Worm (Caenorhabditis elegans) whole organism, L3 larva: ENCODE measurements around the gene F44A6.3.

ENCODE experiments used
- R02D3.7 ChIP-seq: fragments of 150-350 bp; optimal IDR thresholded peaks from 2 replicates; lab custom pipeline; 2014; ENCODE audit warnings: missing biosample characterization, missing genetic modification characterization
- ZK546.5 ChIP-seq: sonication (generic microtip); optimal IDR thresholded peaks from 2 replicates; lab custom pipeline; 2017; ENCODE audit warnings: missing biosample characterization, missing genetic modification characterization
- aly-2 ChIP-seq: fragments of 150-350 bp; optimal IDR thresholded peaks from 2 replicates; lab custom pipeline; 2014; ENCODE audit warnings: missing biosample characterization, missing genetic modification characterization
- ceh-16 ChIP-seq: sonication (generic microtip); optimal IDR thresholded peaks from 2 replicates; lab custom pipeline; 2017; ENCODE audit warnings: missing biosample characterization, missing genetic modification characterization
- ceh-28 ChIP-seq: fragments of 150-350 bp; optimal IDR thresholded peaks from 2 replicates; lab custom pipeline; 2014; ENCODE audit warnings: missing biosample characterization, missing genetic modification reagents, missing genetic modification characterization
- ceh-9 ChIP-seq: sonication (generic microtip); optimal IDR thresholded peaks from 2 replicates; lab custom pipeline; 2018; ENCODE audit warnings: missing biosample characterization, missing genetic modification characterization
- egl-27 ChIP-seq: sonication (generic microtip); optimal IDR thresholded peaks from 4 replicates; lab custom pipeline; 2017; ENCODE audit warnings: missing biosample characterization, missing genetic modification reagents, missing genetic modification characterization
- egl-5 ChIP-seq: fragments of 150-350 bp; optimal IDR thresholded peaks from 2 replicates; lab custom pipeline; 2017; ENCODE audit warnings: missing biosample characterization, missing genetic modification reagents, missing genetic modification characterization, inconsistent platforms
- elt-1 ChIP-seq: fragments of 150-350 bp; optimal IDR thresholded peaks from 2 replicates; lab custom pipeline; 2014; ENCODE audit warnings: missing biosample characterization, missing genetic modification characterization
- elt-2 ChIP-seq: sonication (generic microtip); optimal IDR thresholded peaks from 2 replicates; lab custom pipeline; 2016; ENCODE audit warnings: missing genetic modification reagents, mild to moderate bottlenecking, missing genetic modification characterization, missing compliant biosample characterization
- eor-1 ChIP-seq, 2 experiments: fragments of 150-350 bp; optimal IDR thresholded peaks; 2 replicates each; lab custom pipeline; 2014 to 2018; ENCODE audit warnings: missing biosample characterization in 2 of 2, missing genetic modification characterization in 2 of 2
- fkh-10 ChIP-seq: sonication (generic microtip); optimal IDR thresholded peaks from 2 replicates; lab custom pipeline; 2017; ENCODE audit warnings: missing biosample characterization, missing genetic modification reagents, missing genetic modification characterization
- fos-1 ChIP-seq: fragments of 150-350 bp; optimal IDR thresholded peaks from 2 replicates; lab custom pipeline; 2014; ENCODE audit warnings: missing biosample characterization, missing genetic modification characterization
- hmg-11 ChIP-seq: sonication (generic microtip); optimal IDR thresholded peaks from 2 replicates; lab custom pipeline; 2016; ENCODE audit warnings: missing genetic modification characterization, missing compliant biosample characterization
- jun-1 ChIP-seq: fragments of 150-350 bp; optimal IDR thresholded peaks from 2 replicates; lab custom pipeline; 2014; ENCODE audit warnings: missing biosample characterization, missing genetic modification reagents, missing genetic modification characterization
- lin-15B ChIP-seq: fragments of 150-350 bp; optimal IDR thresholded peaks from 2 replicates; lab custom pipeline; 2014; ENCODE audit warnings: missing biosample characterization, missing genetic modification characterization
- lin-39 ChIP-seq: fragments of 150-350 bp; optimal IDR thresholded peaks from 2 replicates; lab custom pipeline; 2018; ENCODE audit warnings: missing biosample characterization, missing genetic modification reagents, missing genetic modification characterization
- lsy-12 ChIP-seq: sonication (generic microtip); optimal IDR thresholded peaks from 2 replicates; lab custom pipeline; 2016; ENCODE audit warnings: mild to moderate bottlenecking, missing genetic modification characterization, missing compliant biosample characterization
- mdl-1 ChIP-seq: fragments of 150-350 bp; optimal IDR thresholded peaks from 2 replicates; lab custom pipeline; 2014; ENCODE audit warnings: missing biosample characterization, missing genetic modification characterization
- mml-1 ChIP-seq: fragments of 150-350 bp; sonication (generic microtip); optimal IDR thresholded peaks from 3 replicates; lab custom pipeline; 2014; ENCODE audit warnings: missing biosample characterization, missing genetic modification characterization
- nfya-1 ChIP-seq: sonication (generic microtip); optimal IDR thresholded peaks from 2 replicates; lab custom pipeline; 2017; ENCODE audit warnings: missing genetic modification characterization, mild to moderate bottlenecking, missing compliant biosample characterization, antibody characterized with exemption, moderate library complexity; ENCODE audit not compliant: insufficient read depth
- nhr-11 ChIP-seq: fragments of 150-350 bp; optimal IDR thresholded peaks from 2 replicates; lab custom pipeline; 2014; ENCODE audit warnings: missing biosample characterization, missing genetic modification characterization
- nhr-12 ChIP-seq: fragments of 150-350 bp; optimal IDR thresholded peaks from 2 replicates; lab custom pipeline; 2014; ENCODE audit warnings: missing biosample characterization, missing genetic modification characterization
- nhr-23 ChIP-seq: fragments of 150-350 bp; optimal IDR thresholded peaks from 2 replicates; lab custom pipeline; 2014; ENCODE audit warnings: missing biosample characterization, missing genetic modification reagents, missing genetic modification characterization
- nhr-25 ChIP-seq: sonication (generic microtip); optimal IDR thresholded peaks from 2 replicates; lab custom pipeline; 2017; ENCODE audit warnings: missing biosample characterization, missing genetic modification characterization
- nhr-28 ChIP-seq: fragments of 150-350 bp; optimal IDR thresholded peaks from 2 replicates; lab custom pipeline; 2014; ENCODE audit warnings: missing biosample characterization, missing genetic modification characterization
- nhr-43 ChIP-seq: sonication (generic microtip); optimal IDR thresholded peaks from 2 replicates; lab custom pipeline; 2016; ENCODE audit warnings: mild to moderate bottlenecking, missing genetic modification characterization, missing compliant biosample characterization; ENCODE audit not compliant: poor library complexity, severe bottlenecking
- nhr-76 ChIP-seq: fragments of 150-350 bp; sonication (generic microtip); optimal IDR thresholded peaks from 5 replicates; lab custom pipeline; 2014; ENCODE audit warnings: missing biosample characterization, missing genetic modification characterization
- nhr-77 ChIP-seq: fragments of 150-350 bp; optimal IDR thresholded peaks from 2 replicates; lab custom pipeline; 2014; ENCODE audit warnings: missing biosample characterization, missing genetic modification characterization
- pha-4 ChIP-seq: fragments of 150-350 bp; optimal IDR thresholded peaks from 2 replicates; lab custom pipeline; 2014; ENCODE audit warnings: missing biosample characterization, missing genetic modification reagents, missing genetic modification characterization
- pqm-1 ChIP-seq: fragments of 150-350 bp; optimal IDR thresholded peaks from 2 replicates; lab custom pipeline; 2017; ENCODE audit warnings: missing biosample characterization, missing genetic modification characterization, inconsistent platforms
- sea-2 ChIP-seq: fragments of 150-350 bp; sonication (generic microtip); optimal IDR thresholded peaks from 4 replicates; lab custom pipeline; 2014; ENCODE audit warnings: missing biosample characterization, missing genetic modification reagents, missing genetic modification characterization
- skn-1 ChIP-seq: fragments of 150-350 bp; optimal IDR thresholded peaks from 2 replicates; lab custom pipeline; 2014; ENCODE audit warnings: missing biosample characterization, missing genetic modification characterization
- snpc-4 ChIP-seq: fragments of 150-350 bp; optimal IDR thresholded peaks from 2 replicates; lab custom pipeline; 2014; ENCODE audit warnings: missing biosample characterization, missing genetic modification characterization
- tbx-2 ChIP-seq: sonication (generic microtip); optimal IDR thresholded peaks from 2 replicates; lab custom pipeline; 2016; ENCODE audit warnings: mild to moderate bottlenecking, missing genetic modification characterization, missing compliant biosample characterization
- unc-39 ChIP-seq: sonication (generic microtip); optimal IDR thresholded peaks from 4 replicates; lab custom pipeline; 2017; ENCODE audit warnings: missing biosample characterization, missing genetic modification characterization
- unc-62 ChIP-seq: fragments of 150-350 bp; sonication (generic microtip); optimal IDR thresholded peaks from 4 replicates; lab custom pipeline; 2014; ENCODE audit warnings: missing biosample characterization, missing genetic modification reagents, missing genetic modification characterization
- ztf-4 ChIP-seq: fragments of 150-350 bp; optimal IDR thresholded peaks from 2 replicates; lab custom pipeline; 2014; ENCODE audit warnings: missing biosample characterization, missing genetic modification characterization

F44A6.3 gene

DNA sequence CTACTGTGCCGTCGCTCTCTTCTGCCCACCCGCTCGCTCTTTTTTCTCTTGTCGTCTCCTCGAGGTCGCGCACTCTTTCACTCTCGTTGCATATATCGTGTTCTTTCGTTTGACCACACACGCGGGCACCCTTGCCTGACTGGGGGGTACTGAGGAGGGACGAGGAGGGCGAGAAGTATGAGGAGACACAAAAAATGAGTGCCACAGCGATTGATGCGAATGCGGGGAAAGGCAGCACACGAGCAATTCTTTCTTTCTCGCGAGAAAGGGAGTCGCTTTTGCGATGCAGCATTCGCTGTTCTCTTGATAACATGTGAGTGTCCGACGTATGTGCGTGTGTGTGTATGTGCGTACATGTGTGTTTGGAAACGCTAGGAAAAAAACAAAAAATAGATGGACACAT lies 24.1 kb upstream of the F44A6.3 start:
- TF ChIP-seq mdl-1 (tag; lab: Kevin White, UChicago) (peak; percentile 87), pha-4 (tag; lab: Kevin White, UChicago) (peak; percentile 74), unc-39 (no peak), nhr-23 (tag; lab: Kevin White, UChicago) (no peak), hmg-11 (tag; lab: Kevin White, UChicago) (peak; percentile 94), ZK546.5 (tag; lab: Kevin White, UChicago) (no peak), pqm-1 (peak; percentile 9), nhr-11 (tag; lab: Kevin White, UChicago) (peak; percentile 79), nfya-1 (tag; lab: Kevin White, UChicago) (peak; percentile 84), ceh-16 (tag; lab: Kevin White, UChicago) (no peak), snpc-4 (tag; lab: Kevin White, UChicago) (peak; percentile 50), fkh-10 (GFP tag; lab: Kevin White, UChicago) (peak; percentile 28), nhr-25 (tag; lab: Kevin White, UChicago) (peak; percentile 71), aly-2 (tag; lab: Kevin White, UChicago) (no peak), ztf-4 (tag; lab: Kevin White, UChicago) (no peak), eor-1 (tag; optimal IDR thresholded peaks at IDR 0.05; lab: Kevin White, UChicago) (no peak), jun-1 (peak; percentile 74), mml-1 (tag; lab: Kevin White, UChicago) (no peak), nhr-12 (no peak), sea-2 (no peak), lin-39 (tag; lab: Kevin White, UChicago) (peak; percentile 94), egl-27 (tag; lab: Kevin White, UChicago) (peak; percentile 54), R02D3.7 (peak; percentile 47), elt-1 (tag; lab: Kevin White, UChicago) (peak; percentile 54), nhr-77 (tag; lab: Kevin White, UChicago) (no peak), elt-2 (peak; percentile 55), unc-62 (GFP tag; lab: Kevin White, UChicago) (peak; percentile 75), ceh-28 (peak; percentile 41), tbx-2 (tag; lab: Kevin White, UChicago) (peak; percentile 65), fos-1 (tag; lab: Kevin White, UChicago) (peak; percentile 55), lsy-12 (tag; lab: Kevin White, UChicago) (peak; percentile 68), egl-5 (tag; lab: Kevin White, UChicago) (peak; percentile 60), nhr-76 (tag; lab: Kevin White, UChicago) (no peak), nhr-43 (tag; lab: Kevin White, UChicago) (peak; percentile 62), lin-15B (tag; lab: Kevin White, UChicago) (peak; percentile 39)

DNA sequence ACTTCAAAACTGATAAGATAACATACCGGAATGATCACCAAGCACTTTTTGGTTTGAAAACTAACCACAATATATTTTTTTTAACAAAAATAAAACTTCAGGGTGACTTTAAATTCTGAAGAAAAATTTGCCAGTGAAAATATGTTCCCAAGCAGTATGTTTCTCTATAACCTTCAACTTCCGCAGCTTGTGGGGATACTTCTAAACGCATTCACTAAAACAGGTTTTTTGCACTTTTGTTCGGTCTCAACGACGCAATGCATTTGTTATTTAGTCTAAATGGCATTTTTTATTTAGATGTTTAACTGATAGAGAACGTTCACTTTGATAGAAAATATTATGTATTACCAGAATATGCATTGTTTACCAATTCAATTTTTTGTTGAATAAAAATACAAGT lies 23.3 kb upstream of the F44A6.3 start:
- no peak for TF ChIP-seq skn-1 (tag; lab: Kevin White, UChicago)
- TF ChIP-seq nhr-25 (tag; lab: Kevin White, UChicago): peak; percentile 83

DNA sequence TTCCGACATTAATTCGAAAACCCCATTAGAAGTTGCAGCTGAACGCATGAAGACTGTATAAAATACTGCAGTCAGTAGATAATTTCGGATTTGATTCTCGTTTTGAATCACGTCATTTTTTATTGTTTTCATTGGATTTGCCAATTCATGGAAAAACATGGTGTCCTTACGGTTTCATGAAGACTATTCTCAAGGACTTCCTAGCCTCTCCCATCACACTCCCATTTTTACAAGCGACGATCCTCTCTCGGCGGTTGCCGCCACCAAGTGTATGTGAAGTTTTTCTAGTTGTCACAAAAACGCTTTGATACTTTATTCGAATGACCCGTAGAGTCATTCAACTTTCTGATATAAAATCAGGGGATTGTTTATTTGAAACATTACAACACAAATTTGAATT lies 22.8 kb upstream of the F44A6.3 start:
- TF ChIP-seq nhr-25 (tag; lab: Kevin White, UChicago): peak; percentile 68
- TF ChIP-seq nfya-1 (tag; lab: Kevin White, UChicago): no peak
- no peak for TF ChIP-seq nhr-28
- TF ChIP-seq ceh-9: no peak
- no peak for TF ChIP-seq sea-2
- TF ChIP-seq ceh-28: no peak
- no peak for TF ChIP-seq tbx-2 (tag; lab: Kevin White, UChicago)
